Fruit fly (Drosophila melanogaster) whole organism, adult: ENCODE results near the gene CG11537.

Experiments
- CG11617 ChIP-seq: fragments of 200-800 bp; sonication (Bioruptor generic); optimal IDR thresholded peaks from 2 replicates; lab custom pipeline; 2017; ENCODE audit warnings: mild to moderate bottlenecking, missing biosample characterization, missing genetic modification reagents, missing genetic modification characterization
- CG12768 ChIP-seq: fragments of 200-800 bp; sonication (Bioruptor generic); optimal IDR thresholded peaks from 2 replicates; lab custom pipeline; 2017; ENCODE audit warnings: missing biosample characterization, missing genetic modification characterization, mild to moderate bottlenecking, moderate library complexity, missing genetic modification reagents
- CG14711 ChIP-seq: fragments of 200-800 bp; sonication (Bioruptor generic); optimal IDR thresholded peaks from 2 replicates; lab custom pipeline; 2018; ENCODE audit warnings: missing biosample characterization, mild to moderate bottlenecking, missing genetic modification characterization, moderate library complexity
- CG1620 ChIP-seq: fragments of 200-800 bp; sonication (Bioruptor generic); optimal IDR thresholded peaks from 2 replicates; lab custom pipeline; 2016; ENCODE audit warnings: missing biosample characterization, missing genetic modification characterization
- bab1 ChIP-seq: fragments of 200-800 bp; sonication (Bioruptor generic); optimal IDR thresholded peaks from 3 replicates; lab custom pipeline; 2019; ENCODE audit warnings: missing biosample characterization, mild to moderate bottlenecking, missing genetic modification characterization, moderate library complexity
- cnc ChIP-seq, 2 experiments: fragments of >200 bp; optimal IDR thresholded peaks; 2 replicates each; lab custom pipeline; 2017
- kay ChIP-seq: fragments of 200-800 bp; sonication (Bioruptor generic); peaks from one replicate; lab custom pipeline; 2016; ENCODE audit warnings: missing biosample characterization, missing genetic modification characterization, borderline replicate concordance

- TF ChIP-seq kay (no peak), CG1620 (no peak), cnc (optimal IDR thresholded peaks at IDR 0.05; lab: Kevin White, UChicago) (no peak), CG12768 (GFP tag; lab: Kevin White, UChicago) (peak; percentile 14), bab1 (GFP tag; lab: Kevin White, UChicago) (no peak), CG14711 (tag; lab: Kevin White, UChicago) (no peak), CG11617 (GFP tag; lab: Kevin White, UChicago) (no peak)
Observed at dm6 chr3L:3166200-3166695, 23.0 kb upstream of the CG11537 start, which contains the start of gene Asciz.
